Worm (Caenorhabditis elegans) whole organism, L4 larva: Measurements from ENCODE around the gene C05D9.3.

Experiments used
- F10B5.3 ChIP-seq: sonication (generic microtip); optimal IDR thresholded peaks from 2 replicates; lab custom pipeline; 2016; ENCODE audit warnings: mild to moderate bottlenecking, missing genetic modification characterization, missing compliant biosample characterization
- F37D6.2 ChIP-seq: sonication (generic microtip); optimal IDR thresholded peaks from 2 replicates; lab custom pipeline; 2016; ENCODE audit warnings: mild to moderate bottlenecking, missing genetic modification characterization, missing compliant biosample characterization
- F44E2.7 ChIP-seq: fragments of 200-800 bp; sonication (Bioruptor generic); IDR thresholded peaks from 2 replicates; pipeline ENCODE4 v2.1.2; 2022; ENCODE audit warnings: missing genetic modification characterization, missing compliant biosample characterization
- T26A8.4 ChIP-seq: fragments of 200-800 bp; sonication (Bioruptor generic); IDR thresholded peaks from 2 replicates; pipeline ENCODE4 v1.3.6; 2022; ENCODE audit warnings: missing genetic modification characterization, missing compliant biosample characterization
- Y48G9A.11 ChIP-seq: fragments of 200-800 bp; sonication (Bioruptor generic); IDR thresholded peaks from 2 replicates; pipeline ENCODE4 v1.3.6; 2022; ENCODE audit warnings: missing genetic modification reagents, missing genetic modification characterization, missing compliant biosample characterization
- Y75B8A.6 ChIP-seq: fragments of 200-800 bp; sonication (Bioruptor generic); IDR thresholded peaks from 2 replicates; pipeline ENCODE4 v1.3.6; 2022; ENCODE audit warnings: missing genetic modification reagents, missing genetic modification characterization, missing compliant biosample characterization
- ZK337.2 ChIP-seq: fragments of 200-800 bp; sonication (Bioruptor generic); IDR thresholded peaks from 2 replicates; pipeline ENCODE4 v1.3.6; 2022; ENCODE audit warnings: missing genetic modification reagents, missing genetic modification characterization, missing compliant biosample characterization
- attf-4 ChIP-seq: sonication (generic microtip); optimal IDR thresholded peaks from 3 replicates; lab custom pipeline; 2017; ENCODE audit warnings: missing biosample characterization, missing genetic modification characterization
- ceh-20 ChIP-seq: fragments of 200-800 bp; sonication (Bioruptor generic); IDR thresholded peaks from 2 replicates; pipeline ENCODE4 v1.3.6; 2022; ENCODE audit warnings: missing genetic modification reagents, missing genetic modification characterization, missing compliant biosample characterization
- ceh-32 ChIP-seq: sonication (generic microtip); optimal IDR thresholded peaks from 2 replicates; lab custom pipeline; 2016; ENCODE audit warnings: mild to moderate bottlenecking, missing genetic modification characterization, missing compliant biosample characterization; ENCODE audit not compliant: poor library complexity
- ceh-44 ChIP-seq: fragments of 200-800 bp; sonication (Bioruptor generic); IDR thresholded peaks from 2 replicates; pipeline ENCODE4 v1.3.6; 2022; ENCODE audit warnings: missing genetic modification reagents, missing genetic modification characterization, missing compliant biosample characterization
- daf-19 ChIP-seq: fragments of 200-800 bp; sonication (Bioruptor generic); conservative IDR thresholded peaks from 2 replicates; pipeline ENCODE4 v1.3.6; 2022; ENCODE audit warnings: missing genetic modification characterization, missing compliant biosample characterization
- dmd-6 ChIP-seq: fragments of 200-800 bp; sonication (Bioruptor generic); IDR thresholded peaks from 2 replicates; pipeline ENCODE4 v1.3.6; 2022; ENCODE audit warnings: missing genetic modification reagents, missing genetic modification characterization, missing compliant biosample characterization
- dmd-9 ChIP-seq: fragments of 200-800 bp; sonication (Bioruptor generic); IDR thresholded peaks from 2 replicates; pipeline ENCODE4 v1.3.6; 2022; ENCODE audit warnings: missing genetic modification reagents, missing genetic modification characterization, missing compliant biosample characterization
- egl-43 ChIP-seq: fragments of 200-800 bp; sonication (Bioruptor generic); IDR thresholded peaks from 2 replicates; pipeline ENCODE4 v1.3.6; 2022; ENCODE audit warnings: missing genetic modification reagents, missing genetic modification characterization, missing compliant biosample characterization
- fkh-10 ChIP-seq: fragments of 150-350 bp; optimal IDR thresholded peaks from 2 replicates; lab custom pipeline; 2014; ENCODE audit warnings: missing biosample characterization, missing genetic modification reagents, missing genetic modification characterization
- gei-8 ChIP-seq: fragments of 200-800 bp; sonication (Bioruptor generic); optimal IDR thresholded peaks from 2 replicates; lab custom pipeline; 2018; ENCODE audit warnings: mild to moderate bottlenecking, missing genetic modification characterization, missing compliant biosample characterization
- hif-1 ChIP-seq, 2 experiments: sonication (generic microtip); optimal IDR thresholded peaks; 2 replicates each; lab custom pipeline; 2016 to 2017; ENCODE audit warnings: missing compliant biosample characterization in 2 of 2, missing genetic modification characterization in 2 of 2, missing genetic modification reagents in 2 of 2, missing genotype in 2 of 2, mild to moderate bottlenecking in 1 of 2
- hmg-1.1 ChIP-seq: fragments of 200-800 bp; sonication (Bioruptor generic); IDR thresholded peaks from 2 replicates; pipeline ENCODE4 v1.3.6; 2022; ENCODE audit warnings: missing genetic modification reagents, missing genetic modification characterization, missing compliant biosample characterization
- lim-7 ChIP-seq: fragments of 200-800 bp; sonication (Bioruptor generic); IDR thresholded peaks from 2 replicates; pipeline ENCODE4 v1.3.6; 2022; ENCODE audit warnings: missing genetic modification characterization, missing compliant biosample characterization
- lin-13 ChIP-seq: fragments of 150-350 bp; optimal IDR thresholded peaks from 2 replicates; lab custom pipeline; 2014; ENCODE audit warnings: missing biosample characterization, missing genetic modification reagents, missing genetic modification characterization
- lin-15B ChIP-seq: fragments of 150-350 bp; sonication (generic microtip); optimal IDR thresholded peaks from 3 replicates; lab custom pipeline; 2014; ENCODE audit warnings: missing biosample characterization, missing genetic modification characterization
- lin-29 ChIP-seq: fragments of 200-800 bp; sonication (Bioruptor generic); IDR thresholded peaks from 2 replicates; pipeline ENCODE4 v1.3.6; 2022; ENCODE audit warnings: missing genetic modification reagents, missing genetic modification characterization, missing compliant biosample characterization
- lin-39 ChIP-seq: fragments of 150-350 bp; optimal IDR thresholded peaks from 2 replicates; lab custom pipeline; 2014; ENCODE audit warnings: missing biosample characterization, missing genetic modification reagents, missing genetic modification characterization
- lsy-2 ChIP-seq, 2 experiments: fragments of 150-350 bp in 1 of 2; sonication (generic microtip) in 1 of 2; optimal IDR thresholded peaks; 2 replicates each; lab custom pipeline; 2014 to 2017; ENCODE audit warnings: missing biosample characterization in 2 of 2, missing genetic modification characterization in 2 of 2
- mdl-1 ChIP-seq, 2 experiments: fragments of 150-350 bp in 1 of 2; sonication (generic microtip) in 1 of 2; optimal IDR thresholded peaks; 2 replicates each; lab custom pipeline; 2014 to 2017; ENCODE audit warnings: missing biosample characterization in 2 of 2, missing genetic modification characterization in 2 of 2
- mdt-29 ChIP-seq: fragments of 200-800 bp; sonication (Bioruptor generic); IDR thresholded peaks from 2 replicates; pipeline ENCODE4 v1.3.6; 2022; ENCODE audit warnings: missing genetic modification reagents, missing genetic modification characterization, missing compliant biosample characterization
- nhr-102 ChIP-seq: sonication (generic microtip); optimal IDR thresholded peaks from 2 replicates; lab custom pipeline; 2016; ENCODE audit warnings: mild to moderate bottlenecking, missing genetic modification characterization, moderate library complexity, missing compliant biosample characterization
- nhr-11 ChIP-seq: fragments of 150-350 bp; optimal IDR thresholded peaks from 2 replicates; lab custom pipeline; 2014; ENCODE audit warnings: missing biosample characterization, missing genetic modification characterization
- nhr-111 ChIP-seq: fragments of 200-800 bp; sonication (Bioruptor generic); optimal IDR thresholded peaks from 2 replicates; lab custom pipeline; 2018; ENCODE audit warnings: mild to moderate bottlenecking, missing genetic modification characterization, missing compliant biosample characterization
- nhr-237 ChIP-seq: sonication (generic microtip); optimal IDR thresholded peaks from 2 replicates; lab custom pipeline; 2017; ENCODE audit warnings: missing biosample characterization, missing genetic modification characterization
- nhr-28 ChIP-seq: fragments of 150-350 bp; optimal IDR thresholded peaks from 2 replicates; lab custom pipeline; 2014; ENCODE audit warnings: missing biosample characterization, missing genetic modification characterization
- nhr-42 ChIP-seq: fragments of 200-800 bp; sonication (Bioruptor generic); IDR thresholded peaks from 2 replicates; pipeline ENCODE4 v1.3.6; 2022; ENCODE audit warnings: missing genetic modification characterization, missing compliant biosample characterization
- nhr-6 ChIP-seq: fragments of 150-350 bp; optimal IDR thresholded peaks from 2 replicates; lab custom pipeline; 2014; ENCODE audit warnings: missing biosample characterization, missing genetic modification characterization
- nhr-77 ChIP-seq: fragments of 150-350 bp; optimal IDR thresholded peaks from 2 replicates; lab custom pipeline; 2014; ENCODE audit warnings: missing biosample characterization, missing genetic modification characterization
- pha-4 ChIP-seq, 2 experiments: fragments of 150-350 bp in 1 of 2; fragments of 200-800 bp in 1 of 2; sonication (Bioruptor generic) in 1 of 2; IDR thresholded peaks in 1 of 2; optimal IDR thresholded peaks in 1 of 2; 2 replicates each; pipeline versions ENCODE4 v1.3.6 to Lab custom; 2014 to 2022; ENCODE audit warnings: missing genetic modification characterization in 2 of 2, missing genetic modification reagents in 2 of 2, missing biosample characterization in 1 of 2, missing compliant biosample characterization in 1 of 2
- saeg-2 ChIP-seq: fragments of 200-800 bp; sonication (Bioruptor generic); IDR thresholded peaks from 2 replicates; pipeline ENCODE4 v1.3.6; 2022; ENCODE audit warnings: missing genetic modification reagents, missing genetic modification characterization, missing compliant biosample characterization
- sdz-12 ChIP-seq: fragments of 200-800 bp; sonication (Bioruptor generic); optimal IDR thresholded peaks from 2 replicates; lab custom pipeline; 2018; ENCODE audit warnings: mild to moderate bottlenecking, missing genetic modification characterization, missing compliant biosample characterization
- set-16 ChIP-seq: fragments of 200-800 bp; sonication (Bioruptor generic); IDR thresholded peaks from 2 replicates; pipeline ENCODE4 v1.3.6; 2022; ENCODE audit warnings: missing genetic modification reagents, missing genetic modification characterization, missing compliant biosample characterization
- skn-1 ChIP-seq: fragments of 150-350 bp; optimal IDR thresholded peaks from 2 replicates; lab custom pipeline; 2014; ENCODE audit warnings: missing biosample characterization, missing genetic modification characterization
- snpc-1.2 ChIP-seq: fragments of 200-800 bp; sonication (Bioruptor generic); IDR thresholded peaks from 2 replicates; pipeline ENCODE4 v1.3.6; 2022; ENCODE audit warnings: missing genetic modification reagents, missing genetic modification characterization, missing compliant biosample characterization
- snpc-4 ChIP-seq: fragments of 150-350 bp; optimal IDR thresholded peaks from 2 replicates; lab custom pipeline; 2014; ENCODE audit warnings: missing biosample characterization, missing genetic modification characterization
- spr-3 ChIP-seq: fragments of 200-800 bp; sonication (Bioruptor generic); optimal IDR thresholded peaks from 2 replicates; lab custom pipeline; 2018; ENCODE audit warnings: mild to moderate bottlenecking, missing genetic modification characterization, missing compliant biosample characterization
- tra-1 ChIP-seq: fragments of 200-800 bp; sonication (Bioruptor generic); IDR thresholded peaks from 2 replicates; pipeline ENCODE4 v1.3.6; 2022; ENCODE audit warnings: missing genetic modification reagents, missing genetic modification characterization, missing compliant biosample characterization
- unc-62 ChIP-seq, 3 experiments: fragments of 150-350 bp in 1 of 3; sonication (generic microtip); optimal IDR thresholded peaks in 2 of 3; peaks in 1 of 3; 1 replicate in 1 of 3; 2 replicates in 2 of 3; lab custom pipeline; 2014 to 2017; ENCODE audit warnings: missing biosample characterization in 3 of 3, missing genetic modification characterization in 3 of 3, missing genetic modification reagents in 3 of 3, missing genotype in 1 of 3
- zag-1 ChIP-seq: fragments of 150-350 bp; optimal IDR thresholded peaks from 2 replicates; lab custom pipeline; 2014; ENCODE audit warnings: missing biosample characterization, missing genetic modification characterization
- zfp-2 ChIP-seq: sonication (generic microtip); optimal IDR thresholded peaks from 2 replicates; lab custom pipeline; 2016; ENCODE audit warnings: mild to moderate bottlenecking, missing genetic modification characterization, missing compliant biosample characterization
- zfp-3 ChIP-seq: fragments of 200-800 bp; sonication (Bioruptor generic); conservative IDR thresholded peaks from 2 replicates; pipeline ENCODE4 v1.3.6; 2022; ENCODE audit warnings: missing genetic modification reagents, missing genetic modification characterization, missing compliant biosample characterization
- zip-11 ChIP-seq: fragments of 200-800 bp; sonication (Bioruptor generic); IDR thresholded peaks from 2 replicates; pipeline ENCODE4 v1.3.6; 2022; ENCODE audit warnings: missing genetic modification characterization, missing compliant biosample characterization
- zip-2 ChIP-seq: fragments of 150-350 bp; optimal IDR thresholded peaks from 2 replicates; lab custom pipeline; 2014; ENCODE audit warnings: missing biosample characterization, missing genetic modification characterization

The C05D9.3 gene

ce11 chrX:1093154-1093553 lies 18.5 kb upstream of the C05D9.3 start (continued):
- no peak for TF ChIP-seq snpc-1.2 (GFP tag; lab: Robert Waterston, UW)
- no peak for TF ChIP-seq lin-15B (tag; lab: Kevin White, UChicago)
- TF ChIP-seq nhr-42 (GFP tag; lab: Robert Waterston, UW): 0 out of 2 replicates have a peak, but pooled peaks have one; percentile 54
- TF ChIP-seq hmg-1.1 (GFP tag; lab: Robert Waterston, UW): peak; percentile 97
- TF ChIP-seq daf-19 (GFP tag; lab: Robert Waterston, UW): peak; percentile 31; the same call in 1 of the 2 replicates
- no peak for TF ChIP-seq snpc-4
- TF ChIP-seq nhr-11: peak; percentile 97
- TF ChIP-seq zip-11 (GFP tag; lab: Robert Waterston, UW): no peak
- 0 out of 2 replicates have a peak, but pooled peaks have one; percentile 29 for TF ChIP-seq lin-29 (GFP tag; lab: Robert Waterston, UW)
- no peak for TF ChIP-seq ceh-44 (GFP tag; lab: Robert Waterston, UW)
- no peak for TF ChIP-seq lin-39
- no peak for TF ChIP-seq F44E2.7 (GFP tag; lab: Robert Waterston, UW)
- peak; percentile 60 for TF ChIP-seq set-16
- peak; percentile 35; the same call in 1 of the 2 replicates for TF ChIP-seq mdt-29 (GFP tag; lab: Robert Waterston, UW)
- peak; percentile 95 for TF ChIP-seq nhr-6 (tag; lab: Kevin White, UChicago)
- TF ChIP-seq nhr-102 (tag; lab: Kevin White, UChicago): peak; percentile 79
- TF ChIP-seq nhr-28 (tag; lab: Kevin White, UChicago): peak; percentile 95
- TF ChIP-seq ZK337.2 (GFP tag; lab: Robert Waterston, UW): no peak
- no peak for TF ChIP-seq skn-1 (tag; lab: Kevin White, UChicago)
- TF ChIP-seq zfp-2 (tag; lab: Kevin White, UChicago): peak; percentile 38
- peak; percentile 87 for TF ChIP-seq lin-13 (GFP tag; lab: Kevin White, UChicago)
- TF ChIP-seq nhr-237 (tag; lab: Kevin White, UChicago): no peak
- 0 out of 2 replicates have a peak, but pooled peaks have one; percentile 69 for TF ChIP-seq saeg-2
- TF ChIP-seq fkh-10: peak; percentile 95
- peak; percentile 75 for TF ChIP-seq zip-2
- no peak for TF ChIP-seq Y75B8A.6 (GFP tag; lab: Robert Waterston, UW)
- no peak for TF ChIP-seq sdz-12 (GFP tag; lab: Kevin White, UChicago)
- TF ChIP-seq dmd-9 (GFP tag; lab: Robert Waterston, UW): no peak
- no peak for TF ChIP-seq attf-4 (tag; lab: Kevin White, UChicago)
- TF ChIP-seq F10B5.3 (tag; lab: Kevin White, UChicago): peak; percentile 44
- no peak for TF ChIP-seq lim-7
- peak; percentile 51 to 95 for TF ChIP-seq hif-1 (tag; optimal IDR thresholded peaks at IDR 0.05; lab: Kevin White, UChicago)
- TF ChIP-seq tra-1 (GFP tag; lab: Robert Waterston, UW): peak; percentile 95
- TF ChIP-seq zag-1 (tag; lab: Kevin White, UChicago): no peak
- TF ChIP-seq pha-4 (GFP tag; IDR thresholded peaks at IDR 0.05; lab: Robert Waterston, UW): peak; percentile 87
- TF ChIP-seq pha-4 (tag; optimal IDR thresholded peaks at IDR 0.05; lab: Kevin White, UChicago): peak; percentile 99
- peak; percentile 97 for TF ChIP-seq dmd-6 (GFP tag; lab: Robert Waterston, UW)
- peak; percentile 85 for TF ChIP-seq T26A8.4 (GFP tag; lab: Robert Waterston, UW)
- no peak for TF ChIP-seq zfp-3 (GFP tag; lab: Robert Waterston, UW)
- TF ChIP-seq mdl-1 (tag; optimal IDR thresholded peaks at IDR 0.05; lab: Kevin White, UChicago): peak; percentile 98 to 100
- TF ChIP-seq egl-43 (GFP tag; lab: Robert Waterston, UW): peak; percentile 87
- no peak for TF ChIP-seq nhr-111 (GFP tag; lab: Kevin White, UChicago)
- peak; percentile 65 for TF ChIP-seq gei-8 (GFP tag; lab: Kevin White, UChicago)
- TF ChIP-seq unc-62 (GFP tag; optimal IDR thresholded peaks at IDR 0.05 in 1 of 2; lab: Kevin White, UChicago): peak; percentile 26 to 100
- TF ChIP-seq unc-62 (tag; optimal IDR thresholded peaks at IDR 0.05; lab: Kevin White, UChicago): no peak
- TF ChIP-seq Y48G9A.11 (GFP tag; lab: Robert Waterston, UW): no peak
- TF ChIP-seq ceh-20: peak; percentile 95
- no peak for TF ChIP-seq ceh-32 (tag; lab: Kevin White, UChicago)
- TF ChIP-seq nhr-77 (tag; lab: Kevin White, UChicago): peak; percentile 95
- peak; percentile 81 for TF ChIP-seq F37D6.2
- peak; percentile 60 for TF ChIP-seq spr-3
- TF ChIP-seq lsy-2 (tag; optimal IDR thresholded peaks at IDR 0.05; lab: Kevin White, UChicago): peak; percentile 78 to 93
